In the genomic region with DNA sequence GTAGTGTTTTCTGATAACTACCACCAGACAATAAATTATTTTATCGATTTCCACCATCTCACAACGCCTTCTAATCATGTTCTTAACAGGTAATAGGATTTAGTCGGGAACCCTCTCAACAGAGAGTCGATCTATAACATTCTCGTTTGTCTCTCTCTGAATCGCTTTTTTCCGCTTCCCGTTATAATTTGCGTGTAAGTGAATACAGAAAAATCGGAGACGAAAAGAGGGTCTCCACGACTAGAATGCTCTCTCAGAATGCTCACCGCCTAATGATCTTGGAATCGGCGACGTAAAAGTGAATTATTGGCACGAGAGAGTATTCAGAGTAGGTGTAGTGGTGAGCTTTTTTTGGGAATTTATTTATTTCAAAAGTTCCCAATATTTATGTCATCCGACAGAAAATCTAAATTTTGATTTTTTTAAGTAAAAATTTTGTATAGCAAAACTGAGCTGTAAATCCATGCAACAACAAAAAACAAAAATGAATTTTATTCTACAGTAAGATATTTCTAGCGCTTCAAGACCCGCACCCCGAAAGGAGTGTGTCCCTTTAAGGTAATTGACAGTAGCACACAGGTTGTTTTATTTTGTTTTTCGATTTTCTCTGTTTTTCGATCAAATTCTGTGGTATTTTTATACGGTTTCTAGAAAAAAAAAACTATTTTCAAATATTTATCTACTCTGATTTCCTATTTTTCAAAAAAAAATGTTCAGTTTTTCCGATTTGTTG, we compare ENCODE assay signal across 6 worm cellular contexts.
TF ChIP-seq lines count a peak whose summit lies in the region.

No protein-coding gene starts in this region.

TF ChIP-seq in whole organism, L1 larva, 84 proteins besides CTCF, POLR2A, EP300 and RAD21 (continues in another document):
- TF ChIP-seq egl-13 (tag; optimal IDR thresholded peaks at IDR 0.05; lab: Kevin White, UChicago) (no peak), C04F5.9 (tag; optimal IDR thresholded peaks at IDR 0.05; lab: Kevin White, UChicago) (no peak), elt-2 (tag; optimal IDR thresholded peaks at IDR 0.05; lab: Kevin White, UChicago) (no peak), aha-1 (tag; optimal IDR thresholded peaks at IDR 0.05; lab: Kevin White, UChicago) (no peak), nhr-77 (tag; optimal IDR thresholded peaks at IDR 0.05; lab: Kevin White, UChicago) (no peak), swsn-7 (tag; optimal IDR thresholded peaks at IDR 0.05; lab: Kevin White, UChicago) (no peak), fkh-8 (tag; optimal IDR thresholded peaks at IDR 0.05; lab: Kevin White, UChicago) (peak; percentile 55), dpl-1 (GFP tag; optimal IDR thresholded peaks at IDR 0.05; lab: Kevin White, UChicago) (no peak), nhr-47 (tag; optimal IDR thresholded peaks at IDR 0.05; lab: Kevin White, UChicago) (peak; percentile 27), ama-1 (optimal IDR thresholded peaks at IDR 0.05; lab: Kevin White, UChicago) (no peak), mab-9 (GFP tag; IDR thresholded peaks at IDR 0.05; lab: Robert Waterston, UW) (no peak), pag-3 (tag; optimal IDR thresholded peaks at IDR 0.05; lab: Kevin White, UChicago; ENCODE audit: borderline replicate concordance, insufficient read depth) (no peak), mep-1 (tag; optimal IDR thresholded peaks at IDR 0.05; lab: Kevin White, UChicago) (peak; percentile 2), zag-1 (tag; optimal IDR thresholded peaks at IDR 0.05; lab: Kevin White, UChicago) (no peak)

TF ChIP-seq in whole organism, L3 larva, 47 proteins besides CTCF, POLR2A, EP300 and RAD21:
- TF ChIP-seq lin-39 (tag; optimal IDR thresholded peaks at IDR 0.05; lab: Kevin White, UChicago) (peak; percentile 29), ceh-16 (tag; optimal IDR thresholded peaks at IDR 0.05; lab: Kevin White, UChicago) (no peak), fkh-10 (GFP tag; optimal IDR thresholded peaks at IDR 0.05; lab: Kevin White, UChicago) (peak; percentile 20)
TF ChIP-seq in whole organism, L3 larva: peak in this region for 2.

TF ChIP-seq in whole organism, L4 larva, 104 proteins besides CTCF, POLR2A, EP300 and RAD21:
- peak; percentile 1 for TF ChIP-seq aha-1 (tag; lab: Kevin White, UChicago)
- no peak for TF ChIP-seq mxl-3 (GFP tag; optimal IDR thresholded peaks at IDR 0.05; lab: Kevin White, UChicago)
- TF ChIP-seq lsy-2 (tag; optimal IDR thresholded peaks at IDR 0.05; lab: Kevin White, UChicago): peak in 1 of 2 experiments; percentile 22

TF ChIP-seq in whole organism, late embryonic, 69 proteins besides CTCF, POLR2A, EP300 and RAD21:
- TF ChIP-seq unc-42 (tag; optimal IDR thresholded peaks at IDR 0.05; lab: Kevin White, UChicago) (peak; percentile 71), hlh-13 (GFP tag; optimal IDR thresholded peaks at IDR 0.05; lab: Kevin White, UChicago) (no peak)

TF ChIP-seq in whole organism, mixed stage, embryonic, 35 proteins besides CTCF, POLR2A, EP300 and RAD21:
- TF ChIP-seq mep-1 (tag; optimal IDR thresholded peaks at IDR 0.05; lab: Kevin White, UChicago): no peak
- TF ChIP-seq mls-2 (tag; optimal IDR thresholded peaks at IDR 0.05; lab: Kevin White, UChicago): no peak
- TF ChIP-seq nhr-2 (tag; optimal IDR thresholded peaks at IDR 0.05; lab: Kevin White, UChicago): no peak
- no peak for TF ChIP-seq nhr-76 (tag; optimal IDR thresholded peaks at IDR 0.05; lab: Kevin White, UChicago)
- peak; percentile 89 for TF ChIP-seq ces-1 (GFP tag; optimal IDR thresholded peaks at IDR 0.05; lab: Kevin White, UChicago)
- TF ChIP-seq lin-13 (tag; optimal IDR thresholded peaks at IDR 0.05; lab: Kevin White, UChicago): no peak
- TF ChIP-seq ztf-11 (tag; optimal IDR thresholded peaks at IDR 0.05; lab: Kevin White, UChicago): no peak
- TF ChIP-seq lin-32 (GFP tag; optimal IDR thresholded peaks at IDR 0.05; lab: Kevin White, UChicago): no peak

TF ChIP-seq in whole organism, young adult, 124 proteins besides CTCF, POLR2A, EP300 and RAD21:
- TF ChIP-seq madf-8 (GFP tag; conservative IDR thresholded peaks at IDR 0.05; lab: Robert Waterston, UW) (peak; percentile 43; the same call in 1 of the 2 replicates), ztf-18 (tag; optimal IDR thresholded peaks at IDR 0.05; lab: Kevin White, UChicago) (no peak), ceh-91 (GFP tag; IDR thresholded peaks at IDR 0.05; lab: Robert Waterston, UW) (no peak), B0035.1 (tag; optimal IDR thresholded peaks at IDR 0.05; lab: Kevin White, UChicago) (no peak), lin-40 (tag; optimal IDR thresholded peaks at IDR 0.05; lab: Kevin White, UChicago) (no peak), F57C9.4 (tag; optimal IDR thresholded peaks at IDR 0.05; lab: Kevin White, UChicago) (no peak), nhr-27 (tag; optimal IDR thresholded peaks at IDR 0.05; lab: Kevin White, UChicago) (no peak), B0336.3 (GFP tag; IDR thresholded peaks at IDR 0.05; lab: Robert Waterston, UW) (no peak), C06A6.2 (GFP tag; conservative IDR thresholded peaks at IDR 0.05; lab: Robert Waterston, UW) (no peak), zim-3 (tag; optimal IDR thresholded peaks at IDR 0.05; lab: Kevin White, UChicago) (no peak), unc-130 (GFP tag; optimal IDR thresholded peaks at IDR 0.05; lab: Kevin White, UChicago) (no peak), hmg-20 (GFP tag; IDR thresholded peaks at IDR 0.05; lab: Robert Waterston, UW) (no peak), madf-6 (GFP tag; IDR thresholded peaks at IDR 0.05; lab: Robert Waterston, UW) (peak; percentile 74), aptf-2 (GFP tag; conservative IDR thresholded peaks at IDR 0.05; lab: Robert Waterston, UW) (no peak), ets-4 (GFP tag; optimal IDR thresholded peaks at IDR 0.05; lab: Kevin White, UChicago) (no peak), cebp-2 (GFP tag; IDR thresholded peaks at IDR 0.05; lab: Robert Waterston, UW) (no peak), lin-26 (GFP tag; IDR thresholded peaks at IDR 0.05; lab: Robert Waterston, UW) (no peak), nfyb-1 (GFP tag; IDR thresholded peaks at IDR 0.05; lab: Robert Waterston, UW) (no peak), nfya-2 (GFP tag; IDR thresholded peaks at IDR 0.05; lab: Robert Waterston, UW) (no peak), B0019.2 (GFP tag; conservative IDR thresholded peaks at IDR 0.05; lab: Robert Waterston, UW) (no peak), ZK185.1 (tag; optimal IDR thresholded peaks at IDR 0.05; lab: Kevin White, UChicago; ENCODE audit: poor library complexity, severe bottlenecking) (no peak), Y53F4B.3 (GFP tag; IDR thresholded peaks at IDR 0.05; lab: Robert Waterston, UW) (no peak), hmg-1.2 (GFP tag; IDR thresholded peaks at IDR 0.05; lab: Robert Waterston, UW) (no peak), xnd-1 (tag; optimal IDR thresholded peaks at IDR 0.05; lab: Kevin White, UChicago) (peak; percentile 67), sptf-2 (GFP tag; optimal IDR thresholded peaks at IDR 0.05; lab: Kevin White, UChicago) (no peak), efl-1 (GFP tag; optimal IDR thresholded peaks at IDR 0.05; lab: Kevin White, UChicago) (no peak), ztf-25 (GFP tag; IDR thresholded peaks at IDR 0.05; lab: Robert Waterston, UW) (no peak), hlh-26 (GFP tag; conservative IDR thresholded peaks at IDR 0.05; lab: Robert Waterston, UW) (no peak), ztf-26 (tag; optimal IDR thresholded peaks at IDR 0.05; lab: Kevin White, UChicago) (no peak), let-526 (GFP tag; IDR thresholded peaks at IDR 0.05; lab: Robert Waterston, UW) (no peak), pbrm-1 (GFP tag; IDR thresholded peaks at IDR 0.05; lab: Robert Waterston, UW) (no peak), lsl-1 (GFP tag; optimal IDR thresholded peaks at IDR 0.05; lab: Kevin White, UChicago) (peak; percentile 90), tlf-1 (GFP tag; optimal IDR thresholded peaks at IDR 0.05; lab: Kevin White, UChicago) (no peak), Y53G8AR.9 (GFP tag; conservative IDR thresholded peaks at IDR 0.05; lab: Robert Waterston, UW) (no peak), snpc-4 (GFP tag; optimal IDR thresholded peaks at IDR 0.05; lab: Kevin White, UChicago) (no peak), snpc-4 (tag; optimal IDR thresholded peaks at IDR 0.05; lab: Kevin White, UChicago) (no peak), snpc-1.1 (tag; optimal IDR thresholded peaks at IDR 0.05; lab: Kevin White, UChicago; ENCODE audit: insufficient read depth) (no peak), T26A5.8 (tag; optimal IDR thresholded peaks at IDR 0.05; lab: Kevin White, UChicago) (no peak), chd-7 (tag; optimal IDR thresholded peaks at IDR 0.05; lab: Kevin White, UChicago) (no peak), dox-1 (GFP tag; IDR thresholded peaks at IDR 0.05; lab: Robert Waterston, UW) (no peak), D2030.7 (GFP tag; IDR thresholded peaks at IDR 0.05; lab: Robert Waterston, UW) (peak; percentile 33; the same call in 1 of the 2 replicates), nhr-90 (tag; optimal IDR thresholded peaks at IDR 0.05; lab: Kevin White, UChicago) (no peak), F23B12.7 (tag; optimal IDR thresholded peaks at IDR 0.05; lab: Kevin White, UChicago; ENCODE audit: insufficient read depth) (no peak), him-1 (tag; optimal IDR thresholded peaks at IDR 0.05; lab: Kevin White, UChicago) (peak; percentile 30), F57A8.1 (GFP tag; optimal IDR thresholded peaks at IDR 0.05; lab: Kevin White, UChicago) (no peak), repo-1 (tag; optimal IDR thresholded peaks at IDR 0.05; lab: Kevin White, UChicago) (no peak), pha-4 (tag; optimal IDR thresholded peaks at IDR 0.05; lab: Kevin White, UChicago) (no peak), bed-1 (GFP tag; IDR thresholded peaks at IDR 0.05; lab: Robert Waterston, UW) (no peak), nhr-80 (tag; optimal IDR thresholded peaks at IDR 0.05; lab: Kevin White, UChicago) (no peak), ceh-58 (GFP tag; IDR thresholded peaks at IDR 0.05; lab: Robert Waterston, UW) (no peak), mxl-1 (tag; optimal IDR thresholded peaks at IDR 0.05; lab: Kevin White, UChicago) (no peak), die-1 (tag; optimal IDR thresholded peaks at IDR 0.05; lab: Kevin White, UChicago) (no peak), nfya-1 (tag; optimal IDR thresholded peaks at IDR 0.05; lab: Kevin White, UChicago; ENCODE audit: borderline replicate concordance, insufficient read depth) (no peak), F49E8.2 (tag; optimal IDR thresholded peaks at IDR 0.05; lab: Kevin White, UChicago; ENCODE audit: insufficient read depth) (peak; percentile 18), lin-35 (GFP tag; optimal IDR thresholded peaks at IDR 0.05; lab: Kevin White, UChicago) (no peak), athp-1 (tag; optimal IDR thresholded peaks at IDR 0.05; lab: Kevin White, UChicago) (no peak), F33H1.4 (GFP tag; IDR thresholded peaks at IDR 0.05; lab: Robert Waterston, UW) (peak; percentile 83)
TF ChIP-seq in whole organism, young adult: peak in this region for 8.
